Fruit fly (Drosophila melanogaster) whole organism, embryonic: ENCODE data around the gene CG14367.
A peak's percentile ranks its signal among the peaks of the same experiment; 100 is the strongest.

ENCODE experiments used
- Aef1 ChIP-seq: fragments of 200-800 bp; sonication (Bioruptor generic); IDR thresholded peaks from 3 replicates; pipeline ENCODE4 v1.3.6; 2022; ENCODE audit warnings: missing biosample characterization, missing genetic modification characterization
- Awh ChIP-seq: fragments of 200-800 bp; sonication (Bioruptor generic); IDR thresholded peaks from 2 replicates; pipeline ENCODE4, ENCODE4 v1.3.6; 2022; ENCODE audit warnings: missing biosample characterization, missing genetic modification characterization
- CG10366 ChIP-seq: fragments of 200-800 bp; sonication (Bioruptor generic); IDR thresholded peaks from 2 replicates; pipeline ENCODE4 v1.3.6; 2022; ENCODE audit warnings: missing biosample characterization, missing genetic modification characterization
- CG10654 ChIP-seq: fragments of 200-800 bp; sonication (Bioruptor generic); optimal IDR thresholded peaks from 2 replicates; lab custom pipeline; 2016; ENCODE audit warnings: missing biosample characterization, missing genetic modification characterization
- CG11695 ChIP-seq: fragments of 200-800 bp; sonication (Bioruptor generic); IDR thresholded peaks from 3 replicates; pipeline ENCODE4 v1.3.6; 2022; ENCODE audit warnings: missing biosample characterization, missing genetic modification characterization
- CG11696 ChIP-seq: fragments of 200-800 bp; sonication (Bioruptor generic); IDR thresholded peaks from 2 replicates; pipeline ENCODE4 v1.3.6; 2022; ENCODE audit warnings: missing biosample characterization, missing genetic modification characterization
- CG17568 ChIP-seq: fragments of 200-800 bp; sonication (Bioruptor generic); optimal IDR thresholded peaks from 2 replicates; lab custom pipeline; 2018; ENCODE audit warnings: missing biosample characterization, mild to moderate bottlenecking, missing genetic modification characterization, moderate library complexity
- CG18764 ChIP-seq: fragments of 200-800 bp; sonication (Bioruptor generic); optimal IDR thresholded peaks from 3 replicates; lab custom pipeline; 2016; ENCODE audit warnings: missing biosample characterization, missing genetic modification characterization
- CG2129 ChIP-seq: fragments of 200-800 bp; sonication (Bioruptor generic); IDR thresholded peaks from 2 replicates; pipeline ENCODE4 v1.3.6; 2022; ENCODE audit warnings: missing biosample characterization, missing genetic modification characterization; ENCODE audit not compliant: partially characterized antibody
- CG2202 ChIP-seq: fragments of 200-800 bp; sonication (Bioruptor generic); optimal IDR thresholded peaks from 2 replicates; lab custom pipeline; 2018; ENCODE audit warnings: missing biosample characterization, mild to moderate bottlenecking, missing genetic modification characterization
- CG31388 ChIP-seq: fragments of 200-800 bp; sonication (Bioruptor generic); optimal IDR thresholded peaks from 2 replicates; lab custom pipeline; 2016; ENCODE audit warnings: missing biosample characterization, missing genetic modification characterization
- CG3847 ChIP-seq: fragments of 200-800 bp; sonication (Bioruptor generic); IDR thresholded peaks from 2 replicates; pipeline ENCODE4 v1.3.6; 2022; ENCODE audit warnings: missing biosample characterization, missing genetic modification characterization
- CG8089 ChIP-seq: fragments of 200-800 bp; sonication (Bioruptor generic); optimal IDR thresholded peaks from 3 replicates; lab custom pipeline; 2016; ENCODE audit warnings: missing biosample characterization, missing genetic modification characterization
- CG8924 ChIP-seq: fragments of 200-800 bp; optimal IDR thresholded peaks from 3 replicates; lab custom pipeline; 2019; ENCODE audit warnings: missing biosample characterization, mild to moderate bottlenecking, missing genetic modification characterization, moderate library complexity
- CG8944 ChIP-seq: fragments of 200-800 bp; sonication (Bioruptor generic); optimal IDR thresholded peaks from 3 replicates; lab custom pipeline; 2016; ENCODE audit warnings: missing biosample characterization, missing genetic modification characterization
- CG9437 ChIP-seq: fragments of 200-800 bp; sonication (Bioruptor generic); optimal IDR thresholded peaks from 2 replicates; lab custom pipeline; 2018; ENCODE audit warnings: missing biosample characterization, mild to moderate bottlenecking, missing genetic modification characterization
- CG9797 ChIP-seq: fragments of 200-800 bp; sonication (Bioruptor generic); optimal IDR thresholded peaks from 3 replicates; lab custom pipeline; 2018; ENCODE audit warnings: missing biosample characterization, mild to moderate bottlenecking, missing genetic modification characterization
- CG9817 ChIP-seq: fragments of 200-800 bp; sonication (Bioruptor generic); optimal IDR thresholded peaks from 2 replicates; lab custom pipeline; 2018; ENCODE audit warnings: missing biosample characterization, mild to moderate bottlenecking, missing genetic modification characterization, moderate library complexity
- CkIIα-i1 ChIP-seq: fragments of 200-800 bp; sonication (Bioruptor generic); IDR thresholded peaks from 2 replicates; pipeline ENCODE4 v1.3.6; 2022; ENCODE audit warnings: missing biosample characterization, missing genetic modification characterization
- Dad ChIP-seq: fragments of 200-800 bp; sonication (Bioruptor generic); optimal IDR thresholded peaks from 3 replicates; lab custom pipeline; 2016; ENCODE audit warnings: missing biosample characterization, missing genetic modification characterization
- Deaf1 ChIP-seq: fragments of 200-800 bp; optimal IDR thresholded peaks from 3 replicates; lab custom pipeline; 2019; ENCODE audit warnings: missing biosample characterization, mild to moderate bottlenecking, missing genetic modification characterization, moderate library complexity
- Dll ChIP-seq: fragments of 200-800 bp; sonication (Bioruptor generic); IDR thresholded peaks from 4 replicates; pipeline ENCODE4 v1.3.6; 2022; ENCODE audit warnings: missing biosample characterization, missing genetic modification characterization; ENCODE audit not compliant: partially characterized antibody
- ERR ChIP-seq: fragments of 200-800 bp; sonication (Bioruptor generic); optimal IDR thresholded peaks from 2 replicates; lab custom pipeline; 2016; ENCODE audit warnings: missing biosample characterization, missing genetic modification characterization
- Fer2 ChIP-seq: fragments of 200-800 bp; sonication (Bioruptor generic); optimal IDR thresholded peaks from 2 replicates; lab custom pipeline; 2018; ENCODE audit warnings: missing biosample characterization, mild to moderate bottlenecking, missing genetic modification characterization, moderate library complexity
- Hr39 ChIP-seq: fragments of >200 bp; optimal IDR thresholded peaks from 2 replicates; lab custom pipeline; 2017
- Hr51 ChIP-seq, 2 experiments: fragments of 200-800 bp; sonication (Bioruptor generic); optimal IDR thresholded peaks; 2 replicates in 1 of 2; 3 replicates in 1 of 2; lab custom pipeline; 2016 to 2018; ENCODE audit warnings: missing biosample characterization in 2 of 2, missing genetic modification characterization in 2 of 2, mild to moderate bottlenecking in 1 of 2, moderate library complexity in 1 of 2
- Kr ChIP-seq: fragments of 200-800 bp; sonication (Bioruptor generic); optimal IDR thresholded peaks from 2 replicates; lab custom pipeline; 2017; ENCODE audit warnings: missing biosample characterization, mild to moderate bottlenecking, missing genetic modification characterization
- NC2β ChIP-seq: fragments of 200-800 bp; sonication (Bioruptor generic); optimal IDR thresholded peaks from 2 replicates; lab custom pipeline; 2016; ENCODE audit warnings: missing biosample characterization, missing genetic modification characterization
- NFAT ChIP-seq: fragments of 200-800 bp; sonication (Bioruptor generic); IDR thresholded peaks from 2 replicates; pipeline ENCODE4 v1.3.6; 2022; ENCODE audit warnings: missing biosample characterization, missing genetic modification characterization
- Neu2 ChIP-seq: fragments of 200-800 bp; sonication (Bioruptor generic); optimal IDR thresholded peaks from 3 replicates; lab custom pipeline; 2016; ENCODE audit warnings: missing biosample characterization, missing genetic modification characterization, borderline replicate concordance
- Nf-YA ChIP-seq: fragments of 200-800 bp; sonication (Bioruptor generic); IDR thresholded peaks from 2 replicates; pipeline ENCODE4 v1.3.6; 2022; ENCODE audit warnings: missing biosample characterization, missing genetic modification characterization
- Poxn ChIP-seq: fragments of 200-800 bp; sonication (Bioruptor generic); IDR thresholded peaks from 2 replicates; pipeline ENCODE4 v1.3.6; 2022; ENCODE audit warnings: missing biosample characterization, missing genetic modification characterization
- Trl ChIP-seq, 3 experiments: fragments of >200 bp in 2 of 3; fragments of 200-800 bp in 1 of 3; sonication (Bioruptor generic) in 1 of 3; optimal IDR thresholded peaks; 2 replicates in 1 of 3; 3 replicates in 2 of 3; lab custom pipeline; 2016 to 2017; ENCODE audit warnings: missing biosample characterization in 1 of 3, missing genetic modification characterization in 1 of 3
- cad ChIP-seq: fragments of >200 bp; optimal IDR thresholded peaks from 2 replicates; lab custom pipeline; 2017; ENCODE audit warnings: missing biosample characterization, missing genetic modification characterization
- croc ChIP-seq: fragments of 200-800 bp; sonication (Bioruptor generic); conservative IDR thresholded peaks from 3 replicates; pipeline ENCODE4 v1.3.6; 2022; ENCODE audit warnings: missing biosample characterization, missing genetic modification characterization
- esg ChIP-seq: fragments of 200-800 bp; sonication (Bioruptor generic); conservative IDR thresholded peaks from 2 replicates; pipeline ENCODE4 v1.3.6; 2022; ENCODE audit warnings: missing biosample characterization, missing genetic modification characterization
- fd96Cb ChIP-seq: fragments of 200-800 bp; sonication (Bioruptor generic); optimal IDR thresholded peaks from 2 replicates; lab custom pipeline; 2018; ENCODE audit warnings: missing biosample characterization, mild to moderate bottlenecking, missing genetic modification characterization, moderate library complexity
- ftz-f1 ChIP-seq: fragments of 200-800 bp; sonication (Bioruptor generic); optimal IDR thresholded peaks from 2 replicates; lab custom pipeline; 2016; ENCODE audit warnings: missing biosample characterization, missing genetic modification characterization
- her ChIP-seq: fragments of 200-800 bp; sonication (Bioruptor generic); optimal IDR thresholded peaks from 2 replicates; lab custom pipeline; 2016; ENCODE audit warnings: missing biosample characterization, missing genetic modification characterization
- hth ChIP-seq: fragments of >200 bp; optimal IDR thresholded peaks from 2 replicates; lab custom pipeline; 2017; ENCODE audit warnings: inconsistent platforms
- nau ChIP-seq: fragments of 200-800 bp; sonication (Bioruptor generic); optimal IDR thresholded peaks from 3 replicates; lab custom pipeline; 2017; ENCODE audit warnings: missing biosample characterization, mild to moderate bottlenecking, missing genetic modification characterization, missing genetic modification reagents
- nmo ChIP-seq: fragments of 200-800 bp; sonication (Bioruptor generic); optimal IDR thresholded peaks from 2 replicates; lab custom pipeline; 2018; ENCODE audit warnings: missing biosample characterization, mild to moderate bottlenecking, missing genetic modification characterization, moderate library complexity
- pfk ChIP-seq: fragments of 200-800 bp; sonication (Bioruptor generic); optimal IDR thresholded peaks from 2 replicates; lab custom pipeline; 2018; ENCODE audit warnings: missing biosample characterization, mild to moderate bottlenecking, missing genetic modification characterization, moderate library complexity
- pho ChIP-seq: fragments of 200-800 bp; sonication (Bioruptor generic); optimal IDR thresholded peaks from 2 replicates; lab custom pipeline; 2016; ENCODE audit warnings: missing biosample characterization, missing genetic modification characterization
- sd ChIP-seq: fragments of 200-800 bp; sonication (Bioruptor generic); optimal IDR thresholded peaks from 3 replicates; lab custom pipeline; 2018; ENCODE audit warnings: missing biosample characterization, mild to moderate bottlenecking, missing genetic modification characterization, moderate library complexity
- tap ChIP-seq: fragments of 200-800 bp; optimal IDR thresholded peaks from 3 replicates; lab custom pipeline; 2019; ENCODE audit warnings: missing biosample characterization, mild to moderate bottlenecking, missing genetic modification characterization, moderate library complexity
- trh ChIP-seq: fragments of 200-800 bp; sonication (Bioruptor generic); optimal IDR thresholded peaks from 2 replicates; lab custom pipeline; 2016; ENCODE audit warnings: missing biosample characterization, missing genetic modification characterization
- tx ChIP-seq: fragments of 200-800 bp; sonication (Bioruptor generic); optimal IDR thresholded peaks from 2 replicates; lab custom pipeline; 2016; ENCODE audit warnings: missing biosample characterization, missing genetic modification characterization
- zfh1 ChIP-seq: fragments of 200-800 bp; sonication (Bioruptor generic); IDR thresholded peaks from 3 replicates; pipeline ENCODE4 v1.3.6; 2022; ENCODE audit warnings: missing biosample characterization, missing genetic modification characterization

The CG14367 gene

dm6 chr3R:13660924-13661659 lies 32.8 kb upstream of the CG14367 start, which contains the start of gene B52 (continued):
- peak; percentile 31 for TF ChIP-seq CG9797 (GFP tag; lab: Kevin White, UChicago)
- TF ChIP-seq pfk (GFP tag; lab: Kevin White, UChicago) = peak; percentile 95
- TF ChIP-seq CG17568 = peak; percentile 77
- TF ChIP-seq tx (GFP tag; lab: Kevin White, UChicago) = no peak
- TF ChIP-seq CkIIα-i1 (GFP tag; lab: Robert Waterston, UW) = no peak
- TF ChIP-seq nau = no peak
- TF ChIP-seq CG11695 = peak; percentile 60; the same call in 2 of the 3 replicates
- TF ChIP-seq fd96Cb (tag; lab: Kevin White, UChicago) = peak; percentile 31
- no peak for TF ChIP-seq Hr39 (lab: Kevin White, UChicago)
- TF ChIP-seq NC2β = peak; percentile 85
- no peak for TF ChIP-seq CG11696
- no peak for TF ChIP-seq ftz-f1
- TF ChIP-seq CG8089 = peak; percentile 27
- TF ChIP-seq Hr51 (GFP tag; optimal IDR thresholded peaks at IDR 0.05; lab: Kevin White, UChicago) = peak in 1 of 2 experiments; percentile 0
- peak; percentile 29 for TF ChIP-seq nmo (GFP tag; lab: Kevin White, UChicago)
- TF ChIP-seq CG8944 (GFP tag; lab: Kevin White, UChicago) = no peak
- TF ChIP-seq esg (GFP tag; lab: Robert Waterston, UW) = peak; percentile 59
- TF ChIP-seq NFAT (GFP tag; lab: Robert Waterston, UW) = peak; percentile 78; the same call in 1 of the 2 replicates
- peak; percentile 43; the same call in 1 of the 2 replicates for TF ChIP-seq CG3847 (GFP tag; lab: Robert Waterston, UW)
- TF ChIP-seq ERR = peak; percentile 16
- 0 out of 4 replicates have a peak, but pooled peaks have one; percentile 47 for TF ChIP-seq Dll (GFP tag; lab: Robert Waterston, UW)
- 0 out of 2 replicates have a peak, but pooled peaks have one; percentile 35 for TF ChIP-seq Nf-YA (GFP tag; lab: Robert Waterston, UW)
- TF ChIP-seq pho = peak; percentile 54
- TF ChIP-seq hth = no peak
- TF ChIP-seq CG10366 (GFP tag; lab: Robert Waterston, UW) = peak; percentile 36
- peak; percentile 35 for TF ChIP-seq CG9817
- peak; percentile 71 for TF ChIP-seq her (GFP tag; lab: Kevin White, UChicago)
- no peak for TF ChIP-seq CG8924 (tag; lab: Kevin White, UChicago)
- peak; percentile 55; the same call in 1 of the 3 replicates for TF ChIP-seq Aef1 (GFP tag; lab: Robert Waterston, UW)
- TF ChIP-seq Dad (GFP tag; lab: Kevin White, UChicago) = peak; percentile 61
- TF ChIP-seq CG10654 (GFP tag; lab: Kevin White, UChicago) = peak; percentile 29
- TF ChIP-seq zfh1 = peak; percentile 77
- TF ChIP-seq Deaf1 (tag; lab: Kevin White, UChicago) = no peak
- TF ChIP-seq CG9437 (GFP tag; lab: Kevin White, UChicago) = peak; percentile 50
- TF ChIP-seq CG18764 (GFP tag; lab: Kevin White, UChicago) = peak; percentile 55
- peak; percentile 17 for TF ChIP-seq Fer2 (tag; lab: Kevin White, UChicago)
- TF ChIP-seq cad (GFP tag; lab: Kevin White, UChicago) = no peak
- TF ChIP-seq Trl (optimal IDR thresholded peaks at IDR 0.05; lab: Kevin White, UChicago) = no peak
- TF ChIP-seq Trl (GFP tag; optimal IDR thresholded peaks at IDR 0.05; lab: Kevin White, UChicago) = peak; percentile 51
- no peak for TF ChIP-seq Neu2 (GFP tag; lab: Kevin White, UChicago)
- peak; percentile 64 for TF ChIP-seq Awh (GFP tag; lab: Robert Waterston, UW)
- no peak for TF ChIP-seq Poxn
- peak; percentile 45 for TF ChIP-seq Kr
- TF ChIP-seq CG31388 (GFP tag; lab: Kevin White, UChicago) = no peak
- TF ChIP-seq sd = no peak
- TF ChIP-seq trh = no peak
- peak; percentile 39 for TF ChIP-seq CG2202 (tag; lab: Kevin White, UChicago)
- TF ChIP-seq croc (GFP tag; lab: Robert Waterston, UW) = no peak; the same call in 2 of the 3 replicates
- TF ChIP-seq tap (tag; lab: Kevin White, UChicago) = no peak
- TF ChIP-seq CG2129 (GFP tag; lab: Robert Waterston, UW) = peak; percentile 18; the same call in 1 of the 2 replicates
